Worm (Caenorhabditis elegans) whole organism, mixed stage, embryonic: ENCODE data around the gene Y69A2AR.22.

ENCODE experiments used
- blmp-1 ChIP-seq: fragments of 150-350 bp; optimal IDR thresholded peaks from 2 replicates; lab custom pipeline; 2014; ENCODE audit warnings: missing biosample characterization, missing genetic modification characterization
- elt-1 ChIP-seq: sonication (generic microtip); optimal IDR thresholded peaks from 2 replicates; lab custom pipeline; 2017; ENCODE audit warnings: missing genetic modification characterization, mild to moderate bottlenecking, missing compliant biosample characterization, antibody characterized with exemption, moderate library complexity, borderline replicate concordance; ENCODE audit not compliant: insufficient read depth
- hlh-1 ChIP-seq: fragments of 150-350 bp; optimal IDR thresholded peaks from 2 replicates; lab custom pipeline; 2014; ENCODE audit warnings: missing biosample characterization, missing genetic modification reagents, missing genetic modification characterization
- mab-5 ChIP-seq: fragments of 150-350 bp; optimal IDR thresholded peaks from 2 replicates; lab custom pipeline; 2014; ENCODE audit warnings: missing biosample characterization, missing genetic modification characterization
- mls-2 ChIP-seq: sonication (generic microtip); optimal IDR thresholded peaks from 2 replicates; lab custom pipeline; 2016; ENCODE audit warnings: mild to moderate bottlenecking, missing genetic modification characterization, moderate library complexity, missing compliant biosample characterization
- snpc-4 ChIP-seq: fragments of 150-350 bp; optimal IDR thresholded peaks from 2 replicates; lab custom pipeline; 2014; ENCODE audit warnings: missing biosample characterization, missing genetic modification characterization
- unc-39 ChIP-seq: fragments of 150-350 bp; optimal IDR thresholded peaks from 2 replicates; lab custom pipeline; 2014; ENCODE audit warnings: missing biosample characterization, missing genetic modification characterization
- unc-62 ChIP-seq: fragments of 150-350 bp; optimal IDR thresholded peaks from 2 replicates; lab custom pipeline; 2014; ENCODE audit warnings: missing biosample characterization, missing genetic modification reagents, missing genetic modification characterization
- ztf-11 ChIP-seq: fragments of 150-350 bp; optimal IDR thresholded peaks from 2 replicates; lab custom pipeline; 2014; ENCODE audit warnings: missing biosample characterization, missing genetic modification characterization

ce11 chrIV:2470114-2470513 lies 37.6 kb downstream of the Y69A2AR.22 start, which contains the start of gene ilys-1:
- no peak for TF ChIP-seq elt-1 (tag; lab: Kevin White, UChicago)
- no peak for TF ChIP-seq ztf-11 (tag; lab: Kevin White, UChicago)
- no peak for TF ChIP-seq hlh-1 (tag; lab: Kevin White, UChicago)
- no peak for TF ChIP-seq snpc-4 (tag; lab: Kevin White, UChicago)
- TF ChIP-seq unc-39 (tag; lab: Kevin White, UChicago), result no peak
- no peak for TF ChIP-seq mls-2 (tag; lab: Kevin White, UChicago)
- TF ChIP-seq blmp-1 (tag; lab: Kevin White, UChicago), result no peak
- TF ChIP-seq unc-62 (GFP tag; lab: Kevin White, UChicago), result no peak
- TF ChIP-seq mab-5, result no peak
